Worm (Caenorhabditis elegans): ENCODE data around the gene cyp-13A3.

ce11 chrII:9828502-9828901, 35.4 kb upstream of the cyp-13A3 start:
- no peak for TF ChIP-seq F44E2.7 (GFP tag; IDR thresholded peaks at IDR 0.05)
- TF ChIP-seq lin-13 (GFP tag; optimal IDR thresholded peaks at IDR 0.05), result no peak
- no peak for TF ChIP-seq lsy-2 (tag; optimal IDR thresholded peaks at IDR 0.05)
- TF ChIP-seq pha-4 (GFP tag; IDR thresholded peaks at IDR 0.05), result no peak
- TF ChIP-seq pha-4 (tag; optimal IDR thresholded peaks at IDR 0.05), result no peak
- TF ChIP-seq skn-1 (tag; optimal IDR thresholded peaks at IDR 0.05), result no peak
- TF ChIP-seq ZK546.5 (tag; optimal IDR thresholded peaks at IDR 0.05), result no peak
